Fruit fly (Drosophila melanogaster) whole organism, embryonic: ENCODE results near the gene CG4301.
A peak's percentile ranks its signal among the peaks of the same experiment; 100 is the strongest.

Source experiments
- Antp ChIP-seq: fragments of 200-800 bp; sonication (Bioruptor generic); optimal IDR thresholded peaks from 3 replicates; lab custom pipeline; 2016; ENCODE audit warnings: missing biosample characterization, missing genetic modification characterization
- CG10366 ChIP-seq: fragments of 200-800 bp; sonication (Bioruptor generic); IDR thresholded peaks from 2 replicates; pipeline ENCODE4 v1.3.6; 2022; ENCODE audit warnings: missing biosample characterization, missing genetic modification characterization
- CG11085 ChIP-seq: fragments of 200-800 bp; sonication (Bioruptor generic); IDR thresholded peaks from 2 replicates; pipeline ENCODE4 v1.3.6; 2022; ENCODE audit warnings: missing biosample characterization, missing genetic modification characterization
- CG11560 ChIP-seq: fragments of 200-800 bp; sonication (Bioruptor generic); IDR thresholded peaks from 3 replicates; pipeline ENCODE4 v1.3.6; 2022; ENCODE audit warnings: missing biosample characterization, missing genetic modification characterization
- CG12942 ChIP-seq: fragments of 200-800 bp; sonication (Bioruptor generic); optimal IDR thresholded peaks from 3 replicates; lab custom pipeline; 2016; ENCODE audit warnings: missing biosample characterization, missing genetic modification characterization
- CG14860 ChIP-seq: fragments of 200-800 bp; sonication (Bioruptor generic); IDR thresholded peaks from 3 replicates; pipeline ENCODE4 v1.3.6; 2022; ENCODE audit warnings: missing biosample characterization, missing genetic modification characterization; ENCODE audit not compliant: partially characterized antibody
- CG15514 ChIP-seq: fragments of 200-800 bp; sonication (Bioruptor generic); optimal IDR thresholded peaks from 3 replicates; lab custom pipeline; 2017; ENCODE audit warnings: missing biosample characterization, missing genetic modification characterization, mild to moderate bottlenecking, moderate library complexity, missing genetic modification reagents
- CG17186 ChIP-seq: fragments of 200-800 bp; sonication (Bioruptor generic); optimal IDR thresholded peaks from 3 replicates; lab custom pipeline; 2017; ENCODE audit warnings: missing biosample characterization, missing genetic modification reagents, missing genetic modification characterization
- CG17912 ChIP-seq: fragments of 200-800 bp; sonication (Bioruptor generic); optimal IDR thresholded peaks from 2 replicates; lab custom pipeline; 2018; ENCODE audit warnings: missing biosample characterization, mild to moderate bottlenecking, missing genetic modification characterization
- CG2199 ChIP-seq: fragments of 200-800 bp; sonication (Bioruptor generic); IDR thresholded peaks from 3 replicates; pipeline ENCODE4 v1.3.6; 2022; ENCODE audit warnings: missing biosample characterization, missing genetic modification characterization
- CG2678 ChIP-seq: fragments of 200-800 bp; sonication (Bioruptor generic); optimal IDR thresholded peaks from 3 replicates; lab custom pipeline; 2019; ENCODE audit warnings: missing biosample characterization, mild to moderate bottlenecking, missing genetic modification characterization, moderate library complexity
- CG2712 ChIP-seq: fragments of 200-800 bp; optimal IDR thresholded peaks from 3 replicates; lab custom pipeline; 2019; ENCODE audit warnings: missing biosample characterization, mild to moderate bottlenecking, missing genetic modification characterization, moderate library complexity
- CG2889 ChIP-seq: fragments of 200-800 bp; sonication (Bioruptor generic); IDR thresholded peaks from 3 replicates; pipeline ENCODE4 v1.3.6; 2022; ENCODE audit warnings: missing biosample characterization, missing genetic modification characterization
- CG32772 ChIP-seq: fragments of 200-800 bp; sonication (Bioruptor generic); IDR thresholded peaks from 2 replicates; pipeline ENCODE4 v1.3.6; 2022; ENCODE audit warnings: missing biosample characterization, missing genetic modification characterization
- CG4707 ChIP-seq: fragments of 200-800 bp; sonication (Bioruptor generic); optimal IDR thresholded peaks from 2 replicates; lab custom pipeline; 2018; ENCODE audit warnings: missing biosample characterization, mild to moderate bottlenecking, missing genetic modification characterization, moderate library complexity
- CG8290 ChIP-seq, 3 experiments: fragments of 200-800 bp; sonication (Bioruptor generic); optimal IDR thresholded peaks; 2 replicates each; lab custom pipeline; 2016 to 2019; ENCODE audit warnings: missing biosample characterization in 3 of 3, missing genetic modification characterization in 3 of 3, mild to moderate bottlenecking in 2 of 3, moderate library complexity in 1 of 3
- CG9817 ChIP-seq: fragments of 200-800 bp; sonication (Bioruptor generic); optimal IDR thresholded peaks from 2 replicates; lab custom pipeline; 2018; ENCODE audit warnings: missing biosample characterization, mild to moderate bottlenecking, missing genetic modification characterization, moderate library complexity
- CTCF ChIP-seq: fragments of 200-800 bp; sonication (Bioruptor generic); optimal IDR thresholded peaks from 2 replicates; lab custom pipeline; 2017; ENCODE audit warnings: missing biosample characterization, mild to moderate bottlenecking, missing genetic modification characterization, moderate library complexity
- CkIIα-i1 ChIP-seq: fragments of 200-800 bp; sonication (Bioruptor generic); IDR thresholded peaks from 2 replicates; pipeline ENCODE4 v1.3.6; 2022; ENCODE audit warnings: missing biosample characterization, missing genetic modification characterization
- CoRest ChIP-seq: fragments of 200-800 bp; sonication (Bioruptor generic); optimal IDR thresholded peaks from 3 replicates; lab custom pipeline; 2018; ENCODE audit warnings: missing biosample characterization, mild to moderate bottlenecking, missing genetic modification characterization, moderate library complexity
- Dip2 ChIP-seq: fragments of 200-800 bp; sonication (Bioruptor generic); IDR thresholded peaks from 2 replicates; pipeline ENCODE4 v1.3.6; 2022; ENCODE audit warnings: missing biosample characterization, missing genetic modification characterization
- Hmx ChIP-seq: fragments of 200-800 bp; sonication (Bioruptor generic); optimal IDR thresholded peaks from 2 replicates; lab custom pipeline; 2016; ENCODE audit warnings: missing biosample characterization, missing genetic modification characterization
- NC2α ChIP-seq: fragments of 200-800 bp; sonication (Bioruptor generic); optimal IDR thresholded peaks from 2 replicates; lab custom pipeline; 2016; ENCODE audit warnings: missing biosample characterization, missing genetic modification characterization
- Xbp1 ChIP-seq: fragments of 200-800 bp; sonication (Bioruptor generic); optimal IDR thresholded peaks from 3 replicates; lab custom pipeline; 2016; ENCODE audit warnings: missing biosample characterization, mild to moderate bottlenecking, missing genetic modification characterization
- Xrp1 ChIP-seq: fragments of 200-800 bp; sonication (Bioruptor generic); IDR thresholded peaks from 2 replicates; pipeline ENCODE4 v1.3.6; 2022; ENCODE audit warnings: missing biosample characterization, missing genetic modification characterization
- bsh ChIP-seq, 2 experiments: fragments of 200-800 bp; sonication (Bioruptor generic); optimal IDR thresholded peaks; 2 replicates each; lab custom pipeline; 2017 to 2018; ENCODE audit warnings: mild to moderate bottlenecking in 2 of 2, missing biosample characterization in 2 of 2, missing genetic modification characterization in 2 of 2, moderate library complexity in 1 of 2
- eyg ChIP-seq: fragments of 200-800 bp; sonication (Bioruptor generic); optimal IDR thresholded peaks from 3 replicates; lab custom pipeline; 2016; ENCODE audit warnings: missing biosample characterization, missing genetic modification characterization
- fd102C ChIP-seq: fragments of 200-800 bp; sonication (Bioruptor generic); optimal IDR thresholded peaks from 2 replicates; lab custom pipeline; 2018; ENCODE audit warnings: missing biosample characterization, mild to moderate bottlenecking, missing genetic modification characterization, moderate library complexity
- fd3F ChIP-seq: fragments of 200-800 bp; sonication (Bioruptor generic); optimal IDR thresholded peaks from 2 replicates; lab custom pipeline; 2018; ENCODE audit warnings: missing biosample characterization, mild to moderate bottlenecking, missing genetic modification characterization, moderate library complexity
- gcm2 ChIP-seq: fragments of 200-800 bp; sonication (Bioruptor generic); optimal IDR thresholded peaks from 2 replicates; lab custom pipeline; 2016; ENCODE audit warnings: missing biosample characterization, missing genetic modification characterization
- gsb-n ChIP-seq: fragments of 200-800 bp; sonication (Bioruptor generic); optimal IDR thresholded peaks from 3 replicates; lab custom pipeline; 2018; ENCODE audit warnings: missing biosample characterization, mild to moderate bottlenecking, missing genetic modification characterization
- mirr ChIP-seq: fragments of 200-800 bp; sonication (Bioruptor generic); optimal IDR thresholded peaks from 3 replicates; lab custom pipeline; 2018; ENCODE audit warnings: missing biosample characterization, mild to moderate bottlenecking, missing genetic modification characterization
- nerfin-1 ChIP-seq: fragments of 200-800 bp; sonication (Bioruptor generic); optimal IDR thresholded peaks from 3 replicates; lab custom pipeline; 2019; ENCODE audit warnings: missing biosample characterization, mild to moderate bottlenecking, missing genetic modification characterization, moderate library complexity
- nerfin-2 ChIP-seq: fragments of 200-800 bp; sonication (Bioruptor generic); IDR thresholded peaks from 2 replicates; pipeline ENCODE4 v1.3.6; 2022; ENCODE audit warnings: missing biosample characterization, missing genetic modification characterization; ENCODE audit not compliant: partially characterized antibody
- otp ChIP-seq: fragments of 200-800 bp; sonication (Bioruptor generic); IDR thresholded peaks from 3 replicates; pipeline ENCODE4, ENCODE4 v1.3.6; 2022; ENCODE audit warnings: missing biosample characterization, missing genetic modification characterization
- pan ChIP-seq, 4 experiments: fragments of >200 bp in 3 of 4; fragments of 200-800 bp in 1 of 4; sonication (Bioruptor generic) in 1 of 4; optimal IDR thresholded peaks in 3 of 4; IDR thresholded peaks in 1 of 4; 2 replicates each; pipeline versions ENCODE4 v1.3.6 to Lab custom; 2017 to 2022; ENCODE audit warnings: missing biosample characterization in 2 of 4, missing genetic modification characterization in 2 of 4, mixed read lengths in 1 of 4
- peb ChIP-seq: fragments of 200-800 bp; sonication (Bioruptor generic); IDR thresholded peaks from 2 replicates; pipeline ENCODE4 v1.3.6; 2022; ENCODE audit warnings: missing biosample characterization, missing genetic modification characterization
- pfk ChIP-seq: fragments of 200-800 bp; sonication (Bioruptor generic); optimal IDR thresholded peaks from 2 replicates; lab custom pipeline; 2018; ENCODE audit warnings: missing biosample characterization, mild to moderate bottlenecking, missing genetic modification characterization, moderate library complexity
- phol ChIP-seq: fragments of 200-800 bp; sonication (Bioruptor generic); optimal IDR thresholded peaks from 3 replicates; lab custom pipeline; 2018; ENCODE audit warnings: missing biosample characterization, mild to moderate bottlenecking, missing genetic modification characterization, moderate library complexity
- schlank ChIP-seq: fragments of 200-800 bp; sonication (Bioruptor generic); optimal IDR thresholded peaks from 2 replicates; lab custom pipeline; 2018; ENCODE audit warnings: missing biosample characterization, mild to moderate bottlenecking, missing genetic modification characterization
- stwl ChIP-seq: fragments of 200-800 bp; sonication (Bioruptor generic); optimal IDR thresholded peaks from 3 replicates; lab custom pipeline; 2018; ENCODE audit warnings: missing biosample characterization, mild to moderate bottlenecking, missing genetic modification characterization, moderate library complexity
- tio ChIP-seq: fragments of 200-800 bp; sonication (Bioruptor generic); optimal IDR thresholded peaks from 2 replicates; lab custom pipeline; 2017; ENCODE audit warnings: missing biosample characterization, missing genetic modification characterization, inconsistent platforms
- trh ChIP-seq: fragments of 200-800 bp; sonication (Bioruptor generic); optimal IDR thresholded peaks from 2 replicates; lab custom pipeline; 2016; ENCODE audit warnings: missing biosample characterization, missing genetic modification characterization
- tx ChIP-seq: fragments of 200-800 bp; sonication (Bioruptor generic); optimal IDR thresholded peaks from 2 replicates; lab custom pipeline; 2016; ENCODE audit warnings: missing biosample characterization, missing genetic modification characterization
- vnd ChIP-seq: fragments of 200-800 bp; sonication (Bioruptor generic); IDR thresholded peaks from 3 replicates; pipeline ENCODE4 v1.3.6; 2022; ENCODE audit warnings: missing biosample characterization, missing genetic modification characterization; ENCODE audit not compliant: partially characterized antibody
- wek ChIP-seq: fragments of 200-800 bp; sonication (Bioruptor generic); optimal IDR thresholded peaks from 3 replicates; lab custom pipeline; 2018; ENCODE audit warnings: missing biosample characterization, mild to moderate bottlenecking, missing genetic modification characterization, moderate library complexity
- zen ChIP-seq: fragments of 200-800 bp; sonication (Bioruptor generic); optimal IDR thresholded peaks from 3 replicates; lab custom pipeline; 2018; ENCODE audit warnings: missing biosample characterization, mild to moderate bottlenecking, missing genetic modification characterization, moderate library complexity

CG4301 gene

DNA sequence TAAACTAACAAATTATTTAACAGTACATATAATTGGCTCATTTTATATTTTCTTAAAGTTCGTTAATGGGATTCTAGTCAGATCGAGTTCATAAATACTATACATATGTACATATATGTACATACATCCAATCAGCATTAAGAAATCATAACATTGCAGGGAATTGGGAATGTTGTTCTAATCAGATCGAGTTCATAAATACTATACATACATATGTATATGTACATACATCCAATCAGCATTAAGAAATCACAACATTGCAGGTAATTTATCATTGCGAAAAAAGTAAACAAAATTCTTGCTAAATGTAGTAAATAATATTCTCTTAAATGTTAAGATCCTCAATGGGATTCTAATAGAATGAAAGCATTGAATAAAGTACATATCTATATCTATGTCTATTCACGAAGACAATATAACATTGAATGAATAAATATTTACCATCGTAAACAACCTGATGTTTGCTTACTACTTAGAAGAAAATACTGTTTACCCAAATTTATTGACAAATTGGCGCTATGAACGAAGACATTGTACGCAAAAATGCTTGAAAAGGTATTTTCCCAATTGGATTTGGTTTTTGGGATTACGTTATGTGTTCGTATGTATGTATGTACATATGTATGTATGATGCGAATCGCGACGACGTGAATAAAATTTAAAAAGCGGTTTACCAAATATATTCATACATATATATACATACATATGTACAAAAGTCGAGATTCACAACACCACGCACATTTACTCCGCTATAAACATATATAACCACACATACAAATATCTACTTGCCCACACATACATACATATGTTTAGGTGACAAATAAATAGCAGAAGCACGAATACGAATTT lies 21.4 kb upstream of the CG4301 start (continued):
- TF ChIP-seq CG11085 (GFP tag; lab: Robert Waterston, UW) (peak; percentile 30; the same call in 1 of the 2 replicates), fd3F (GFP tag; lab: Kevin White, UChicago) (peak; percentile 86), CTCF (GFP tag; lab: Kevin White, UChicago) (peak; percentile 12), stwl (tag; lab: Kevin White, UChicago) (no peak), otp (GFP tag; lab: Robert Waterston, UW) (peak; percentile 85), eyg (GFP tag; lab: Kevin White, UChicago) (peak; percentile 46), phol (tag; lab: Kevin White, UChicago) (peak; percentile 4), Antp (GFP tag; lab: Kevin White, UChicago) (no peak), mirr (GFP tag; lab: Kevin White, UChicago) (peak; percentile 89), CG8290 (GFP tag; optimal IDR thresholded peaks at IDR 0.05; lab: Kevin White, UChicago) (peak; percentile 34), CG8290 (tag; optimal IDR thresholded peaks at IDR 0.05; lab: Kevin White, UChicago) (peak in 1 of 2 experiments; percentile 78), nerfin-1 (tag; lab: Kevin White, UChicago) (peak; percentile 82), tio (GFP tag; lab: Kevin White, UChicago) (no peak), CG14860 (GFP tag; lab: Robert Waterston, UW) (no peak), CkIIα-i1 (no peak), gsb-n (peak; percentile 75), Dip2 (GFP tag; lab: Robert Waterston, UW) (no peak), pan (optimal IDR thresholded peaks at IDR 0.05; lab: Kevin White, UChicago) (no peak), pan (GFP tag; optimal IDR thresholded peaks at IDR 0.05 in 1 of 2, IDR thresholded peaks at IDR 0.05 in 1 of 2) (peak in 1 of 2 experiments; percentile 32), gcm2 (no peak), CG2889 (GFP tag; lab: Robert Waterston, UW) (0 out of 3 replicates have a peak, but pooled peaks have one; percentile 25), NC2α (GFP tag; lab: Kevin White, UChicago) (peak; percentile 37), Xbp1 (GFP tag; lab: Kevin White, UChicago) (no peak), CG17912 (GFP tag; lab: Kevin White, UChicago) (peak; percentile 67), peb (GFP tag; lab: Robert Waterston, UW) (no peak), CoRest (no peak), Hmx (GFP tag; lab: Kevin White, UChicago) (peak; percentile 1), CG17186 (no peak), CG10366 (GFP tag; lab: Robert Waterston, UW) (no peak; the same call in 1 of the 2 replicates), vnd (GFP tag; lab: Robert Waterston, UW) (no peak), CG11560 (tag; lab: Robert Waterston, UW) (no peak), fd102C (GFP tag; lab: Kevin White, UChicago) (peak; percentile 71), CG2678 (tag; lab: Kevin White, UChicago) (no peak), CG12942 (GFP tag; lab: Kevin White, UChicago) (peak; percentile 47), wek (GFP tag; lab: Kevin White, UChicago) (peak; percentile 84), pfk (GFP tag; lab: Kevin White, UChicago) (peak; percentile 73), CG2712 (tag; lab: Kevin White, UChicago) (peak; percentile 57), CG32772 (GFP tag; lab: Robert Waterston, UW) (no peak), tx (GFP tag; lab: Kevin White, UChicago) (peak; percentile 30), trh (GFP tag; lab: Kevin White, UChicago) (peak; percentile 40), CG4707 (GFP tag; lab: Kevin White, UChicago) (peak; percentile 71), zen (tag; lab: Kevin White, UChicago) (peak; percentile 46), nerfin-2 (GFP tag; lab: Robert Waterston, UW) (no peak), bsh (GFP tag; optimal IDR thresholded peaks at IDR 0.05; lab: Kevin White, UChicago) (peak in 1 of 2 experiments; percentile 80), CG9817 (tag; lab: Kevin White, UChicago) (peak; percentile 56), CG2199 (GFP tag; lab: Robert Waterston, UW) (no peak), schlank (tag; lab: Kevin White, UChicago) (peak; percentile 94), CG15514 (GFP tag; lab: Kevin White, UChicago) (peak; percentile 85), Xrp1 (GFP tag; lab: Robert Waterston, UW) (peak; percentile 82)
